Worm (Caenorhabditis elegans) whole organism, mixed stage, embryonic: ENCODE measurements around the gene Y80D4G.2.
A peak's percentile ranks its signal among the peaks of the same experiment; 100 is the strongest.

Source experiments
- cnd-1 ChIP-seq: fragments of 200-800 bp; sonication (Bioruptor generic); optimal IDR thresholded peaks from 2 replicates; lab custom pipeline; 2018; ENCODE audit warnings: mild to moderate bottlenecking, missing genetic modification characterization, missing compliant biosample characterization
- hlh-1 ChIP-seq: fragments of 150-350 bp; optimal IDR thresholded peaks from 2 replicates; lab custom pipeline; 2014; ENCODE audit warnings: missing biosample characterization, missing genetic modification reagents, missing genetic modification characterization
- mab-5 ChIP-seq: fragments of 150-350 bp; optimal IDR thresholded peaks from 2 replicates; lab custom pipeline; 2014; ENCODE audit warnings: missing biosample characterization, missing genetic modification characterization
- unc-120 ChIP-seq: sonication (generic microtip); optimal IDR thresholded peaks from 2 replicates; lab custom pipeline; 2017; ENCODE audit warnings: missing genetic modification characterization, missing compliant biosample characterization; ENCODE audit not compliant: poor library complexity, severe bottlenecking
- unc-39 ChIP-seq: fragments of 150-350 bp; optimal IDR thresholded peaks from 2 replicates; lab custom pipeline; 2014; ENCODE audit warnings: missing biosample characterization, missing genetic modification characterization
- unc-62 ChIP-seq: fragments of 150-350 bp; optimal IDR thresholded peaks from 2 replicates; lab custom pipeline; 2014; ENCODE audit warnings: missing biosample characterization, missing genetic modification reagents, missing genetic modification characterization

The Y80D4G.2 gene

DNA sequence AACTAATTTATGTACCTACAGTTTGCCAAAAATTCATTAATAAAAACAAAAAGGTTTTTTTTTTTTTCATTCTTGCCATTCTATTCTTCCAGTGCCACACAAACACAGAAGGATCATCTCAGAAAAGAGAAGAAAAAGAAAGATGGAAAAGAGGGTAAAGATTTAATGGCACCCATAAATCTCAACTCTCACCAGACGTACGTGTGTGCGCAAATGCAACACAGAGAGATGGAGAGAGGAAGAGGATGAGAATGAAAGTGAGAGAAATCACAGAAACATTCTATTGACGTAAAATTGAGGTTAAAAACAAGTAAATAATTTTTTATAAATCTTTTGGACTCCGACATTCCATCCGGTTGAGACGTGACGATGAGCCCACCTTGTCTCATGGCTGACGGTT, 50.2 kb downstream of the Y80D4G.2 start:
- TF ChIP-seq unc-39 (tag; lab: Kevin White, UChicago) (no peak), cnd-1 (tag; lab: Kevin White, UChicago) (no peak), unc-120 (tag; lab: Kevin White, UChicago) (peak; percentile 1), hlh-1 (tag; lab: Kevin White, UChicago) (peak; percentile 71), mab-5 (tag; lab: Kevin White, UChicago) (peak; percentile 61), unc-62 (peak; percentile 82)
- TF ChIP-seq, all 35 proteins: peak for 4
